Fruit fly (Drosophila melanogaster) whole organism, prepupa: ENCODE data around the gene UQCR-C1.

Experiments used
- CG10669 ChIP-seq: fragments of 200-800 bp; sonication (Bioruptor generic); optimal IDR thresholded peaks from 3 replicates; lab custom pipeline; 2018; ENCODE audit warnings: missing biosample characterization, mild to moderate bottlenecking, missing genetic modification characterization, moderate library complexity
- CG11294 ChIP-seq: fragments of 200-800 bp; sonication (Bioruptor generic); IDR thresholded peaks from 2 replicates; pipeline ENCODE4 v1.3.6; 2022; ENCODE audit warnings: missing biosample characterization, missing genetic modification characterization
- CG15336 ChIP-seq: fragments of 200-800 bp; sonication (Bioruptor generic); IDR thresholded peaks from 2 replicates; pipeline ENCODE4 v1.3.6; 2022; ENCODE audit warnings: missing biosample characterization, missing genetic modification characterization
- CG16779 ChIP-seq: fragments of 200-800 bp; sonication (Bioruptor generic); optimal IDR thresholded peaks from 3 replicates; lab custom pipeline; 2017; ENCODE audit warnings: missing biosample characterization, mild to moderate bottlenecking, missing genetic modification characterization
- CG3032 ChIP-seq: fragments of 200-800 bp; optimal IDR thresholded peaks from 2 replicates; lab custom pipeline; 2019; ENCODE audit warnings: missing biosample characterization, mild to moderate bottlenecking, missing genetic modification characterization, moderate library complexity
- CG34406 ChIP-seq: fragments of 200-800 bp; sonication (Bioruptor generic); optimal IDR thresholded peaks from 3 replicates; lab custom pipeline; 2016; ENCODE audit warnings: missing biosample characterization, missing genetic modification characterization
- CG4318 ChIP-seq: fragments of 200-800 bp; sonication (Bioruptor generic); optimal IDR thresholded peaks from 3 replicates; lab custom pipeline; 2017; ENCODE audit warnings: missing biosample characterization, mild to moderate bottlenecking, missing genetic modification characterization
- CG6276 ChIP-seq: fragments of 200-800 bp; sonication (Bioruptor generic); optimal IDR thresholded peaks from 2 replicates; lab custom pipeline; 2017; ENCODE audit warnings: missing biosample characterization, mild to moderate bottlenecking, missing genetic modification characterization
- CG6808 ChIP-seq: fragments of 200-800 bp; sonication (Bioruptor generic); optimal IDR thresholded peaks from 3 replicates; lab custom pipeline; 2017; ENCODE audit warnings: missing biosample characterization, missing genetic modification characterization, mild to moderate bottlenecking, moderate library complexity, missing genetic modification reagents
- CG6854 ChIP-seq: fragments of 200-800 bp; sonication (Bioruptor generic); optimal IDR thresholded peaks from 2 replicates; lab custom pipeline; 2017; ENCODE audit warnings: missing biosample characterization, mild to moderate bottlenecking, missing genetic modification characterization
- CG9139 ChIP-seq: fragments of 200-800 bp; sonication (Bioruptor generic); optimal IDR thresholded peaks from 3 replicates; lab custom pipeline; 2017; ENCODE audit warnings: missing biosample characterization, mild to moderate bottlenecking, missing genetic modification characterization
- Eip75B ChIP-seq: fragments of 200-800 bp; sonication (Bioruptor generic); optimal IDR thresholded peaks from 3 replicates; lab custom pipeline; 2016; ENCODE audit warnings: missing biosample characterization, missing genetic modification characterization
- Eip78C ChIP-seq: fragments of 200-800 bp; sonication (Bioruptor generic); peaks from one replicate; lab custom pipeline; 2016; ENCODE audit warnings: missing biosample characterization, missing genetic modification characterization
- Eip93F ChIP-seq: fragments of 200-800 bp; sonication (Bioruptor generic); optimal IDR thresholded peaks from 2 replicates; lab custom pipeline; 2016; ENCODE audit warnings: missing biosample characterization, mild to moderate bottlenecking, missing genetic modification characterization
- Ets21C ChIP-seq: fragments of 200-800 bp; sonication (Bioruptor generic); optimal IDR thresholded peaks from 3 replicates; lab custom pipeline; 2016; ENCODE audit warnings: missing biosample characterization, missing genetic modification characterization
- Ets96B ChIP-seq: fragments of 200-800 bp; optimal IDR thresholded peaks from 2 replicates; lab custom pipeline; 2019; ENCODE audit warnings: missing biosample characterization, mild to moderate bottlenecking, missing genetic modification characterization, moderate library complexity
- Hr39 ChIP-seq: fragments of 200-800 bp; sonication (Bioruptor generic); optimal IDR thresholded peaks from 2 replicates; lab custom pipeline; 2016; ENCODE audit warnings: missing biosample characterization, missing genetic modification characterization
- Hr4 ChIP-seq: fragments of 200-800 bp; sonication (Bioruptor generic); optimal IDR thresholded peaks from 3 replicates; lab custom pipeline; 2016; ENCODE audit warnings: missing biosample characterization, missing genetic modification characterization
- Lpt ChIP-seq: fragments of 200-800 bp; sonication (Bioruptor generic); optimal IDR thresholded peaks from 3 replicates; lab custom pipeline; 2016; ENCODE audit warnings: missing biosample characterization, missing genetic modification characterization
- Met ChIP-seq: fragments of 200-800 bp; sonication (Bioruptor generic); optimal IDR thresholded peaks from 3 replicates; lab custom pipeline; 2016; ENCODE audit warnings: missing biosample characterization, missing genetic modification characterization
- Smox ChIP-seq: fragments of 200-800 bp; sonication (Bioruptor generic); optimal IDR thresholded peaks from 3 replicates; lab custom pipeline; 2016; ENCODE audit warnings: missing biosample characterization, missing genetic modification characterization
- Sox14 ChIP-seq: fragments of 200-800 bp; sonication (Bioruptor generic); optimal IDR thresholded peaks from 3 replicates; lab custom pipeline; 2016; ENCODE audit warnings: missing biosample characterization, missing genetic modification characterization
- achi ChIP-seq: fragments of 200-800 bp; sonication (Bioruptor generic); optimal IDR thresholded peaks from 3 replicates; lab custom pipeline; 2016; ENCODE audit warnings: missing biosample characterization, missing genetic modification characterization
- cyc ChIP-seq: fragments of 200-800 bp; sonication (Bioruptor generic); optimal IDR thresholded peaks from 3 replicates; lab custom pipeline; 2016; ENCODE audit warnings: missing biosample characterization, missing genetic modification characterization
- dac ChIP-seq: fragments of 200-800 bp; sonication (Bioruptor generic); optimal IDR thresholded peaks from 2 replicates; lab custom pipeline; 2017; ENCODE audit warnings: missing biosample characterization, mild to moderate bottlenecking, missing genetic modification characterization
- esn ChIP-seq: fragments of 200-800 bp; sonication (Bioruptor generic); optimal IDR thresholded peaks from 2 replicates; lab custom pipeline; 2016; ENCODE audit warnings: missing biosample characterization, mild to moderate bottlenecking, missing genetic modification characterization, moderate library complexity
- fd59A ChIP-seq: fragments of 200-800 bp; sonication (Bioruptor generic); optimal IDR thresholded peaks from 2 replicates; lab custom pipeline; 2017; ENCODE audit warnings: missing biosample characterization, mild to moderate bottlenecking, missing genetic modification characterization, missing genetic modification reagents
- fkh ChIP-seq: fragments of 200-800 bp; sonication (Bioruptor generic); optimal IDR thresholded peaks from 3 replicates; lab custom pipeline; 2017; ENCODE audit warnings: missing biosample characterization, mild to moderate bottlenecking, missing genetic modification characterization, moderate library complexity
- lz ChIP-seq: fragments of 200-800 bp; sonication (Bioruptor generic); optimal IDR thresholded peaks from 3 replicates; lab custom pipeline; 2016; ENCODE audit warnings: missing biosample characterization, missing genetic modification characterization
- salr ChIP-seq, 2 experiments: fragments of 200-800 bp; sonication (Bioruptor generic); optimal IDR thresholded peaks; 3 replicates each; lab custom pipeline; 2016 to 2018; ENCODE audit warnings: missing biosample characterization in 2 of 2, missing genetic modification characterization in 2 of 2, mild to moderate bottlenecking in 1 of 2
- spab ChIP-seq: fragments of 200-800 bp; sonication (Bioruptor generic); optimal IDR thresholded peaks from 2 replicates; lab custom pipeline; 2017; ENCODE audit warnings: missing biosample characterization, mild to moderate bottlenecking, missing genetic modification characterization, missing genetic modification reagents
- ss ChIP-seq, 2 experiments: fragments of 200-800 bp; sonication (Bioruptor generic); optimal IDR thresholded peaks; 2 replicates in 1 of 2; 3 replicates in 1 of 2; lab custom pipeline; 2017 to 2018; ENCODE audit warnings: mild to moderate bottlenecking in 2 of 2, missing biosample characterization in 2 of 2, missing genetic modification characterization in 2 of 2, moderate library complexity in 1 of 2
- svp ChIP-seq: fragments of 200-800 bp; sonication (Bioruptor generic); peaks from one replicate; lab custom pipeline; 2016; ENCODE audit warnings: missing biosample characterization, missing genetic modification characterization
- topi ChIP-seq: fragments of 200-800 bp; sonication (Bioruptor generic); optimal IDR thresholded peaks from 3 replicates; lab custom pipeline; 2016; ENCODE audit warnings: missing biosample characterization, missing genetic modification characterization

UQCR-C1 gene

dm6 chr3R:14901408-14902352, 11.6 kb downstream of the UQCR-C1 start, which contains the start of gene RpS5b (continued):
- TF ChIP-seq fkh (no peak), CG15336 (no peak), achi (peak; percentile 98), CG9139 (no peak), Ets96B (tag; lab: Kevin White, UChicago) (no peak), salr (GFP tag; optimal IDR thresholded peaks at IDR 0.05; lab: Kevin White, UChicago) (no peak), CG34406 (GFP tag; lab: Kevin White, UChicago) (no peak), Smox (GFP tag; lab: Kevin White, UChicago) (no peak), CG16779 (tag; lab: Kevin White, UChicago) (no peak), CG11294 (no peak), spab (GFP tag; lab: Kevin White, UChicago) (no peak), Ets21C (no peak), CG4318 (GFP tag; lab: Kevin White, UChicago) (no peak), Sox14 (GFP tag; lab: Kevin White, UChicago) (peak; percentile 19), Lpt (no peak), Met (GFP tag; lab: Kevin White, UChicago) (peak; percentile 28), CG6854 (GFP tag; lab: Kevin White, UChicago) (peak; percentile 5)

DNA sequence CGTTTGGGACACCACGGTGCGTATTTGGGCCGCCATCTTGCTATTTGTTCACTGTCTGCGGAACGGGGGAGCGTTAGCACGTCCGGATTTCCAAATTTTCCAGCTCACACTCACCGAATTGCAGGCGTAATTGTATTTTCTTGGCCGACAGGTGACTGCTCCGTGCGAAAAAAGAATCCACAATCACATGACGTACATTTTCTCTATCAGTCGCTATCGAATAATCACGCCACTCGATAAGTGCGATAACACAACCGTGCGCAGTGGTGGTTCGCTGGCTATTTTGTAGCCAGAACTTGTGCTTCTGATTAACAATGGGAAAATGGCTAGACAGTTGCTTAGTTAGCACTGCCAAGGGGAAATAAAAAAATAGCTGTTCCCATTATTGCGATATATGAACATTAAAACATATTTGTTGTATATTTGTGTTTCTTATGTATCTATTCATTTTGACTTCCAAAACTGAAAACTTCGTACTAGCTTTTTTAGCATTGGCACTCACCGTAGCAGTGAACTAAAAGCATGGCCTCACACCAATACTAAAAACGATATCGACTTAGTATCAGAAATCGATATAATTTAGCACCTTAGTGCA, 13.9 kb downstream of the UQCR-C1 start, which contains the start of gene VhaPPA1-1:
VhaPPA1-1 (minus strand) TSS at position 225 of the 595 bp plus-strand sequence.
- TF ChIP-seq Hr39 (no peak), Sox14 (GFP tag; lab: Kevin White, UChicago) (peak; percentile 59), svp (GFP tag; lab: Kevin White, UChicago) (peak; percentile 68), esn (peak; percentile 8), cyc (GFP tag; lab: Kevin White, UChicago) (no peak), CG6276 (GFP tag; lab: Kevin White, UChicago) (no peak), CG3032 (tag; lab: Kevin White, UChicago) (no peak), ss (GFP tag; optimal IDR thresholded peaks at IDR 0.05; lab: Kevin White, UChicago) (no peak), Hr4 (GFP tag; lab: Kevin White, UChicago) (no peak), Eip93F (no peak), topi (peak; percentile 19), Eip75B (peak; percentile 12), CG10669 (GFP tag; lab: Kevin White, UChicago) (no peak), Ets96B (tag; lab: Kevin White, UChicago) (no peak), CG15336 (0 out of 2 replicates have a peak, but pooled peaks have one; percentile 40), Eip78C (peak; percentile 39), CG6808 (GFP tag; lab: Kevin White, UChicago) (no peak), lz (GFP tag; lab: Kevin White, UChicago) (peak; percentile 18), CG34406 (GFP tag; lab: Kevin White, UChicago) (no peak)
- TF ChIP-seq, all 60 proteins: peak for 8

dm6 chr3R:14912449-14912987, 22.5 kb downstream of the UQCR-C1 start:
- TF ChIP-seq dac (GFP tag; lab: Kevin White, UChicago) = no peak
- no peak for TF ChIP-seq fd59A (GFP tag; lab: Kevin White, UChicago)
- TF ChIP-seq lz (GFP tag; lab: Kevin White, UChicago) = no peak
- TF ChIP-seq, all 60 proteins: peak for 0
